Worm (Caenorhabditis elegans) whole organism, L3 larva: ENCODE results near the gene T24D5.1.

ENCODE experiments used
- R02D3.7 ChIP-seq: fragments of 150-350 bp; optimal IDR thresholded peaks from 2 replicates; lab custom pipeline; 2014; ENCODE audit warnings: missing biosample characterization, missing genetic modification characterization
- ZK546.5 ChIP-seq: sonication (generic microtip); optimal IDR thresholded peaks from 2 replicates; lab custom pipeline; 2017; ENCODE audit warnings: missing biosample characterization, missing genetic modification characterization
- aly-2 ChIP-seq: fragments of 150-350 bp; optimal IDR thresholded peaks from 2 replicates; lab custom pipeline; 2014; ENCODE audit warnings: missing biosample characterization, missing genetic modification characterization
- ceh-16 ChIP-seq: sonication (generic microtip); optimal IDR thresholded peaks from 2 replicates; lab custom pipeline; 2017; ENCODE audit warnings: missing biosample characterization, missing genetic modification characterization
- ceh-82 ChIP-seq: fragments of 150-350 bp; optimal IDR thresholded peaks from 2 replicates; lab custom pipeline; 2014; ENCODE audit warnings: missing biosample characterization, missing genetic modification characterization
- ceh-9 ChIP-seq: sonication (generic microtip); optimal IDR thresholded peaks from 2 replicates; lab custom pipeline; 2018; ENCODE audit warnings: missing biosample characterization, missing genetic modification characterization
- daf-12 ChIP-seq: fragments of 150-350 bp; optimal IDR thresholded peaks from 2 replicates; lab custom pipeline; 2014; ENCODE audit warnings: missing biosample characterization, missing genetic modification reagents, missing genetic modification characterization
- egl-5 ChIP-seq: fragments of 150-350 bp; optimal IDR thresholded peaks from 2 replicates; lab custom pipeline; 2017; ENCODE audit warnings: missing biosample characterization, missing genetic modification reagents, missing genetic modification characterization, inconsistent platforms
- elt-1 ChIP-seq: fragments of 150-350 bp; optimal IDR thresholded peaks from 2 replicates; lab custom pipeline; 2014; ENCODE audit warnings: missing biosample characterization, missing genetic modification characterization
- elt-2 ChIP-seq: sonication (generic microtip); optimal IDR thresholded peaks from 2 replicates; lab custom pipeline; 2016; ENCODE audit warnings: missing genetic modification reagents, mild to moderate bottlenecking, missing genetic modification characterization, missing compliant biosample characterization
- elt-3 ChIP-seq, 3 experiments: fragments of 150-350 bp in 1 of 3; sonication (generic microtip) in 2 of 3; optimal IDR thresholded peaks; 2 replicates in 2 of 3; 4 replicates in 1 of 3; lab custom pipeline; 2014 to 2017; ENCODE audit warnings: missing biosample characterization in 3 of 3, missing genetic modification characterization in 3 of 3
- eor-1 ChIP-seq, 2 experiments: fragments of 150-350 bp; optimal IDR thresholded peaks; 2 replicates each; lab custom pipeline; 2014 to 2018; ENCODE audit warnings: missing biosample characterization in 2 of 2, missing genetic modification characterization in 2 of 2
- fkh-10 ChIP-seq: sonication (generic microtip); optimal IDR thresholded peaks from 2 replicates; lab custom pipeline; 2017; ENCODE audit warnings: missing biosample characterization, missing genetic modification reagents, missing genetic modification characterization
- fkh-2 ChIP-seq: fragments of 150-350 bp; optimal IDR thresholded peaks from 2 replicates; lab custom pipeline; 2014; ENCODE audit warnings: missing biosample characterization, missing genetic modification reagents, missing genetic modification characterization
- fos-1 ChIP-seq: fragments of 150-350 bp; optimal IDR thresholded peaks from 2 replicates; lab custom pipeline; 2014; ENCODE audit warnings: missing biosample characterization, missing genetic modification characterization
- hmg-11 ChIP-seq: sonication (generic microtip); optimal IDR thresholded peaks from 2 replicates; lab custom pipeline; 2016; ENCODE audit warnings: missing genetic modification characterization, missing compliant biosample characterization
- jun-1 ChIP-seq: fragments of 150-350 bp; optimal IDR thresholded peaks from 2 replicates; lab custom pipeline; 2014; ENCODE audit warnings: missing biosample characterization, missing genetic modification reagents, missing genetic modification characterization
- lin-39 ChIP-seq: fragments of 150-350 bp; optimal IDR thresholded peaks from 2 replicates; lab custom pipeline; 2018; ENCODE audit warnings: missing biosample characterization, missing genetic modification reagents, missing genetic modification characterization
- lsy-12 ChIP-seq: sonication (generic microtip); optimal IDR thresholded peaks from 2 replicates; lab custom pipeline; 2016; ENCODE audit warnings: mild to moderate bottlenecking, missing genetic modification characterization, missing compliant biosample characterization
- mdl-1 ChIP-seq: fragments of 150-350 bp; optimal IDR thresholded peaks from 2 replicates; lab custom pipeline; 2014; ENCODE audit warnings: missing biosample characterization, missing genetic modification characterization
- mml-1 ChIP-seq: fragments of 150-350 bp; sonication (generic microtip); optimal IDR thresholded peaks from 3 replicates; lab custom pipeline; 2014; ENCODE audit warnings: missing biosample characterization, missing genetic modification characterization
- nhr-11 ChIP-seq: fragments of 150-350 bp; optimal IDR thresholded peaks from 2 replicates; lab custom pipeline; 2014; ENCODE audit warnings: missing biosample characterization, missing genetic modification characterization
- nhr-12 ChIP-seq: fragments of 150-350 bp; optimal IDR thresholded peaks from 2 replicates; lab custom pipeline; 2014; ENCODE audit warnings: missing biosample characterization, missing genetic modification characterization
- nhr-23 ChIP-seq: fragments of 150-350 bp; optimal IDR thresholded peaks from 2 replicates; lab custom pipeline; 2014; ENCODE audit warnings: missing biosample characterization, missing genetic modification reagents, missing genetic modification characterization
- nhr-237 ChIP-seq: fragments of 150-350 bp; optimal IDR thresholded peaks from 2 replicates; lab custom pipeline; 2014; ENCODE audit warnings: missing biosample characterization, missing genetic modification characterization
- nhr-43 ChIP-seq: sonication (generic microtip); optimal IDR thresholded peaks from 2 replicates; lab custom pipeline; 2016; ENCODE audit warnings: mild to moderate bottlenecking, missing genetic modification characterization, missing compliant biosample characterization; ENCODE audit not compliant: poor library complexity, severe bottlenecking
- nhr-67 ChIP-seq: fragments of 150-350 bp; optimal IDR thresholded peaks from 2 replicates; lab custom pipeline; 2014; ENCODE audit warnings: missing biosample characterization, missing genetic modification characterization
- nhr-76 ChIP-seq: fragments of 150-350 bp; sonication (generic microtip); optimal IDR thresholded peaks from 5 replicates; lab custom pipeline; 2014; ENCODE audit warnings: missing biosample characterization, missing genetic modification characterization
- nhr-77 ChIP-seq: fragments of 150-350 bp; optimal IDR thresholded peaks from 2 replicates; lab custom pipeline; 2014; ENCODE audit warnings: missing biosample characterization, missing genetic modification characterization
- pqm-1 ChIP-seq: fragments of 150-350 bp; optimal IDR thresholded peaks from 2 replicates; lab custom pipeline; 2017; ENCODE audit warnings: missing biosample characterization, missing genetic modification characterization, inconsistent platforms
- sea-2 ChIP-seq: fragments of 150-350 bp; sonication (generic microtip); optimal IDR thresholded peaks from 4 replicates; lab custom pipeline; 2014; ENCODE audit warnings: missing biosample characterization, missing genetic modification reagents, missing genetic modification characterization
- skn-1 ChIP-seq: fragments of 150-350 bp; optimal IDR thresholded peaks from 2 replicates; lab custom pipeline; 2014; ENCODE audit warnings: missing biosample characterization, missing genetic modification characterization
- snpc-4 ChIP-seq: fragments of 150-350 bp; optimal IDR thresholded peaks from 2 replicates; lab custom pipeline; 2014; ENCODE audit warnings: missing biosample characterization, missing genetic modification characterization
- tbx-2 ChIP-seq: sonication (generic microtip); optimal IDR thresholded peaks from 2 replicates; lab custom pipeline; 2016; ENCODE audit warnings: mild to moderate bottlenecking, missing genetic modification characterization, missing compliant biosample characterization
- unc-39 ChIP-seq: sonication (generic microtip); optimal IDR thresholded peaks from 4 replicates; lab custom pipeline; 2017; ENCODE audit warnings: missing biosample characterization, missing genetic modification characterization
- ztf-11 ChIP-seq: fragments of 150-350 bp; optimal IDR thresholded peaks from 2 replicates; lab custom pipeline; 2014; ENCODE audit warnings: missing biosample characterization, missing genetic modification characterization

T24D5.1 gene

ce11 chrX:12574473-12574872, at the start of gene T24D5.1:
Gene T24D5.1, plus strand, starts transcription at chrX:12574773.
- TF ChIP-seq ceh-16: no peak

- TF ChIP-seq daf-12 (tag; lab: Kevin White, UChicago): no peak
- no peak for TF ChIP-seq ceh-9 (tag; lab: Kevin White, UChicago)
- TF ChIP-seq nhr-77 (tag; lab: Kevin White, UChicago): no peak
- TF ChIP-seq hmg-11 (tag; lab: Kevin White, UChicago): no peak
- TF ChIP-seq fos-1 (tag; lab: Kevin White, UChicago): no peak
- no peak for TF ChIP-seq ceh-82 (tag; lab: Kevin White, UChicago)
- TF ChIP-seq aly-2 (tag; lab: Kevin White, UChicago): no peak
- no peak for TF ChIP-seq mml-1 (tag; lab: Kevin White, UChicago)
- TF ChIP-seq fkh-2 (tag; lab: Kevin White, UChicago): no peak
- no peak for TF ChIP-seq elt-3 (tag; optimal IDR thresholded peaks at IDR 0.05; lab: Kevin White, UChicago)
- TF ChIP-seq lin-39 (tag; lab: Kevin White, UChicago): no peak
Measured at ce11 chrX:12525359-12525839, 49.2 kb upstream of the T24D5.1 start, which contains the start of gene scd-1. Gene scd-1, minus strand, starts transcription at chrX:12525789.

- TF ChIP-seq eor-1 (tag; optimal IDR thresholded peaks at IDR 0.05; lab: Kevin White, UChicago) (no peak), snpc-4 (tag; lab: Kevin White, UChicago) (no peak), ceh-82 (tag; lab: Kevin White, UChicago) (no peak), skn-1 (tag; lab: Kevin White, UChicago) (no peak), jun-1 (tag; lab: Kevin White, UChicago) (no peak), elt-2 (tag; lab: Kevin White, UChicago) (no peak), fkh-10 (GFP tag; lab: Kevin White, UChicago) (no peak), unc-39 (no peak), sea-2 (GFP tag; lab: Kevin White, UChicago) (no peak), elt-1 (tag; lab: Kevin White, UChicago) (no peak), ZK546.5 (tag; lab: Kevin White, UChicago) (no peak), nhr-237 (tag; lab: Kevin White, UChicago) (no peak), nhr-67 (tag; lab: Kevin White, UChicago) (no peak)
Measured at ce11 chrX:12532405-12532804, 42.2 kb upstream of the T24D5.1 start.

ce11 chrX:12534476-12534875, 40.1 kb upstream of the T24D5.1 start:
- TF ChIP-seq nhr-12 (tag; lab: Kevin White, UChicago): no peak
- TF ChIP-seq fkh-2 (tag; lab: Kevin White, UChicago): no peak
- TF ChIP-seq fkh-10 (GFP tag; lab: Kevin White, UChicago): no peak
- no peak for TF ChIP-seq eor-1 (tag; optimal IDR thresholded peaks at IDR 0.05; lab: Kevin White, UChicago)
- no peak for TF ChIP-seq tbx-2
- no peak for TF ChIP-seq lsy-12 (tag; lab: Kevin White, UChicago)
- no peak for TF ChIP-seq elt-3 (tag; optimal IDR thresholded peaks at IDR 0.05; lab: Kevin White, UChicago)
- TF ChIP-seq sea-2 (GFP tag; lab: Kevin White, UChicago): no peak
- TF ChIP-seq nhr-43: no peak
- no peak for TF ChIP-seq lin-39 (tag; lab: Kevin White, UChicago)
- no peak for TF ChIP-seq egl-5
- no peak for TF ChIP-seq ceh-82 (tag; lab: Kevin White, UChicago)
- TF ChIP-seq ztf-11: no peak
- no peak for TF ChIP-seq pqm-1 (tag; lab: Kevin White, UChicago)
- no peak for TF ChIP-seq nhr-11 (tag; lab: Kevin White, UChicago)
- TF ChIP-seq skn-1 (tag; lab: Kevin White, UChicago): no peak

ce11 chrX:12538794-12539193, 35.8 kb upstream of the T24D5.1 start:
- TF ChIP-seq nhr-43 (no peak), nhr-11 (tag; lab: Kevin White, UChicago) (no peak), aly-2 (tag; lab: Kevin White, UChicago) (no peak), nhr-12 (tag; lab: Kevin White, UChicago) (no peak), mdl-1 (no peak), nhr-23 (tag; lab: Kevin White, UChicago) (no peak), R02D3.7 (tag; lab: Kevin White, UChicago) (no peak), daf-12 (tag; lab: Kevin White, UChicago) (no peak), pqm-1 (tag; lab: Kevin White, UChicago) (no peak), nhr-237 (tag; lab: Kevin White, UChicago) (no peak), nhr-76 (tag; lab: Kevin White, UChicago) (no peak), lin-39 (tag; lab: Kevin White, UChicago) (no peak)
